Worm (Caenorhabditis elegans): Measurements from ENCODE around the gene F41G3.20.

F41G3.20 gene

ce11 chrII:6749422-6749821 lies 1.4 kb downstream of the F41G3.20 start, which contains the start of gene F41G3.10:
F41G3.10 (minus strand) TSS chrII:6749522.
- TF ChIP-seq elt-4 (tag; optimal IDR thresholded peaks at IDR 0.05) (no peak), ceh-30 (tag; optimal IDR thresholded peaks at IDR 0.05) (no peak), odd-2 (tag; optimal IDR thresholded peaks at IDR 0.05) (no peak), ref-2 (tag; optimal IDR thresholded peaks at IDR 0.05) (no peak), Y22D7AL.16 (tag; optimal IDR thresholded peaks at IDR 0.05) (no peak), ceh-48 (tag; optimal IDR thresholded peaks at IDR 0.05) (no peak), ceh-45 (GFP tag; IDR thresholded peaks at IDR 0.05) (no peak), hlh-6 (tag; optimal IDR thresholded peaks at IDR 0.05) (no peak), ceh-19 (GFP tag; optimal IDR thresholded peaks at IDR 0.05) (no peak), fkh-6 (tag; optimal IDR thresholded peaks at IDR 0.05) (no peak), mec-3 (tag; optimal IDR thresholded peaks at IDR 0.05; ENCODE audit: borderline replicate concordance) (no peak), T23F11.4 (GFP tag; optimal IDR thresholded peaks at IDR 0.05) (no peak), pax-1 (tag; optimal IDR thresholded peaks at IDR 0.05) (no peak), F13H6.1 (tag; optimal IDR thresholded peaks at IDR 0.05) (no peak), eyg-1 (tag; optimal IDR thresholded peaks at IDR 0.05) (no peak), hlh-13 (GFP tag; optimal IDR thresholded peaks at IDR 0.05) (no peak)

ce11 chrII:6746404-6746803 lies 4.4 kb downstream of the F41G3.20 start, which contains the start of gene F41G3.5:
F41G3.5 (plus strand) TSS chrII:6746704.
- TF ChIP-seq ceh-14 (tag; optimal IDR thresholded peaks at IDR 0.05) (no peak), unc-3 (GFP tag; conservative IDR thresholded peaks at IDR 0.05) (no peak), unc-3 (tag; optimal IDR thresholded peaks at IDR 0.05) (no peak), hlh-13 (GFP tag; optimal IDR thresholded peaks at IDR 0.05) (no peak), pag-3 (tag; optimal IDR thresholded peaks at IDR 0.05; ENCODE audit: borderline replicate concordance) (no peak), unc-55 (GFP tag; optimal IDR thresholded peaks at IDR 0.05) (no peak), fkh-10 (GFP tag; optimal IDR thresholded peaks at IDR 0.05) (no peak), pros-1 (tag; optimal IDR thresholded peaks at IDR 0.05) (no peak), ref-2 (tag; optimal IDR thresholded peaks at IDR 0.05) (no peak), nhr-11 (tag; optimal IDR thresholded peaks at IDR 0.05) (no peak), unc-86 (tag; optimal IDR thresholded peaks at IDR 0.05) (no peak), hlh-6 (tag; optimal IDR thresholded peaks at IDR 0.05) (no peak), C38D4.7 (GFP tag; optimal IDR thresholded peaks at IDR 0.05) (no peak), Y22D7AL.16 (tag; optimal IDR thresholded peaks at IDR 0.05) (no peak), T23F11.4 (GFP tag; optimal IDR thresholded peaks at IDR 0.05) (no peak), ceh-6 (GFP tag; optimal IDR thresholded peaks at IDR 0.05) (no peak), sox-2 (GFP tag; IDR thresholded peaks at IDR 0.05) (no peak)

ce11 chrII:6745783-6746182 lies 5.0 kb downstream of the F41G3.20 start, which contains the start of gene ins-14:
ins-14 (minus strand) TSS chrII:6745814.
- TF ChIP-seq rnt-1 (tag; optimal IDR thresholded peaks at IDR 0.05), result no peak
- TF ChIP-seq elt-2 (tag; optimal IDR thresholded peaks at IDR 0.05), result no peak
- no peak for TF ChIP-seq hlh-13 (GFP tag; optimal IDR thresholded peaks at IDR 0.05)
- TF ChIP-seq Y22D7AL.16 (tag; optimal IDR thresholded peaks at IDR 0.05), result no peak
- no peak for TF ChIP-seq sdc-2 (tag; optimal IDR thresholded peaks at IDR 0.05)

ce11 chrII:6744648-6745047 lies 6.2 kb downstream of the F41G3.20 start, which contains the start of gene ins-15:
ins-15 (minus strand) TSS chrII:6744748.
- TF ChIP-seq unc-86 (tag; optimal IDR thresholded peaks at IDR 0.05), result no peak
- no peak for TF ChIP-seq rnt-1 (tag; optimal IDR thresholded peaks at IDR 0.05)
- no peak for TF ChIP-seq ets-4 (tag; optimal IDR thresholded peaks at IDR 0.05)
- no peak for TF ChIP-seq C38D4.7 (GFP tag; optimal IDR thresholded peaks at IDR 0.05)
- TF ChIP-seq ceh-6 (GFP tag; optimal IDR thresholded peaks at IDR 0.05), result no peak
- TF ChIP-seq nfya-1 (tag; optimal IDR thresholded peaks at IDR 0.05), result no peak
- TF ChIP-seq ceh-19 (GFP tag; optimal IDR thresholded peaks at IDR 0.05), result no peak
- no peak for TF ChIP-seq npax-4 (tag; optimal IDR thresholded peaks at IDR 0.05)

ce11 chrII:6742614-6743013 lies 8.2 kb downstream of the F41G3.20 start, which contains the start of gene F41G3.6:
F41G3.6 (plus strand) TSS chrII:6742914.
- no peak for TF ChIP-seq ama-1 (optimal IDR thresholded peaks at IDR 0.05)
- TF ChIP-seq odd-2 (tag; optimal IDR thresholded peaks at IDR 0.05), result no peak
- TF ChIP-seq ceh-30 (tag; optimal IDR thresholded peaks at IDR 0.05), result no peak
- no peak for TF ChIP-seq ahr-1 (tag; optimal IDR thresholded peaks at IDR 0.05)

All from whole organism, late embryonic.